Worm (Caenorhabditis elegans): ENCODE data around the gene asp-1.

DNA sequence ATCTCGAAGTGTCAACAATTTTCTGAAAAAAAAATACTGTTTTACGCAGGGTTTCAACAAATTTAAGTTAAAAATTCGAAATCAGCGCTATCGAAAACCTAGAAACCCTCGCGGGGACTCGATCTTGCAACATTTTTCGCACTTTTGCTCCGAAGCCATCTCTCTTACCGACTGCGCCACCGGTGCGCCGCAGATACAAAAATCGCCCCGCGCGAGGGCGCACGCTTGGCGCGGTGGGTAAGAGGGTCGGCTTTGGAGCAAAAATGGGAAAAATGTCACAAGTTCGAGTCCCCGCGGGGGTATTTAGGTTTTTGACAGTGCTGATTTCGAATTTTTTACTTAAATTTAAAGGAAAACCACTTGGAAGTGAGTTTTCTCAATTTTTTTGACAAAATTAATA, 40.3 kb upstream of the asp-1 start:
- TF ChIP-seq pes-1 (GFP tag; IDR thresholded peaks at IDR 0.05), result no peak
- no peak for TF ChIP-seq F13C5.2 (tag; optimal IDR thresholded peaks at IDR 0.05)
- no peak for TF ChIP-seq ama-1 (optimal IDR thresholded peaks at IDR 0.05)
- TF ChIP-seq aly-1 (tag; optimal IDR thresholded peaks at IDR 0.05), result no peak
- TF ChIP-seq tbx-37 (GFP tag; conservative IDR thresholded peaks at IDR 0.05), result no peak
